Worm (Caenorhabditis elegans) whole organism, L2 larva: Measurements from ENCODE around the gene M05D6.3.

Experiments used
- aly-2 ChIP-seq: fragments of 150-350 bp; optimal IDR thresholded peaks from 2 replicates; lab custom pipeline; 2014; ENCODE audit warnings: missing biosample characterization, missing genetic modification characterization
- sma-3 ChIP-seq: sonication (generic microtip); optimal IDR thresholded peaks from 2 replicates; lab custom pipeline; 2016; ENCODE audit warnings: missing genetic modification reagents, missing genetic modification characterization, missing compliant biosample characterization
- unc-39 ChIP-seq: fragments of 150-350 bp; optimal IDR thresholded peaks from 2 replicates; lab custom pipeline; 2014; ENCODE audit warnings: missing biosample characterization, missing genetic modification characterization
- zag-1 ChIP-seq: fragments of 150-350 bp; optimal IDR thresholded peaks from 2 replicates; lab custom pipeline; 2014; ENCODE audit warnings: missing biosample characterization, missing genetic modification characterization

ce11 chrII:8508956-8509355 is 33.4 kb downstream of the M05D6.3 start, which contains the start of gene T13H5.1:
- no peak for TF ChIP-seq zag-1 (tag; lab: Kevin White, UChicago)
- no peak for TF ChIP-seq aly-2 (tag; lab: Kevin White, UChicago)
- TF ChIP-seq unc-39 (tag; lab: Kevin White, UChicago): no peak
- TF ChIP-seq sma-3 (GFP tag; lab: Kevin White, UChicago): no peak
